Worm (Caenorhabditis elegans) whole organism, late embryonic: ENCODE results near the gene M04D8.5.

Experiments used
- F13H6.1 ChIP-seq: sonication (generic microtip); optimal IDR thresholded peaks from 2 replicates; lab custom pipeline; 2016; ENCODE audit warnings: missing genetic modification characterization, missing compliant biosample characterization
- T23F11.4 ChIP-seq: fragments of 200-800 bp; sonication (Bioruptor generic); optimal IDR thresholded peaks from 2 replicates; lab custom pipeline; 2018; ENCODE audit warnings: mild to moderate bottlenecking, missing genetic modification characterization, missing compliant biosample characterization
- ceh-34 ChIP-seq: sonication (generic microtip); optimal IDR thresholded peaks from 2 replicates; lab custom pipeline; 2016; ENCODE audit warnings: mild to moderate bottlenecking, missing genetic modification characterization, missing compliant biosample characterization
- ceh-45 ChIP-seq: fragments of 200-800 bp; sonication (Bioruptor generic); IDR thresholded peaks from 2 replicates; pipeline ENCODE4 v1.3.6; 2022; ENCODE audit warnings: missing genetic modification reagents, missing genetic modification characterization, missing compliant biosample characterization
- che-1 ChIP-seq: sonication (generic microtip); optimal IDR thresholded peaks from 2 replicates; lab custom pipeline; 2016; ENCODE audit warnings: mild to moderate bottlenecking, missing genetic modification characterization, missing compliant biosample characterization
- lim-6 ChIP-seq: sonication (generic microtip); optimal IDR thresholded peaks from 2 replicates; lab custom pipeline; 2016; ENCODE audit warnings: missing genetic modification characterization, missing compliant biosample characterization
- npax-4 ChIP-seq: sonication (generic microtip); optimal IDR thresholded peaks from 2 replicates; lab custom pipeline; 2016; ENCODE audit warnings: missing genetic modification characterization, missing compliant biosample characterization
- pha-4 ChIP-seq: fragments of 150-350 bp; optimal IDR thresholded peaks from 2 replicates; lab custom pipeline; 2018; ENCODE audit warnings: missing biosample characterization, missing genetic modification reagents, missing genetic modification characterization

DNA sequence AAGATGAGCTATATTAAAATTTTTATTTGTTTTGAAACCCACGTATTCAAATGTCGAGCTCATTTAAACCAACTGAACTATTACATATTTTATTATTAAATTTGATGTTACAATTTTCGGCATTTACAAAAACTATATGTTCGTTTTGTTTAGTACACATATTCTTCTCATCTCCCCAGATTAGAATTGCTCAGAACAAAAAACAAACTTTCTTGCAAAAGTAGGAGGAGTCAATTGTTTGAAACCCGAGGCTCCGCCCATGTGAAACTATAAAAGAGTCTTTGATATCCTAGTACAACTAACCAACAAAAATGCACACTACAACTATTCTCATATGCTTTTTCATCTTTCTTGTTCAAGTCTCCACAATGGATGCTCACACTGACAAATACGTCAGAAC lies 7.1 kb downstream of the M04D8.5 start, which contains the start of gene ins-22:
- TF ChIP-seq ceh-34 (tag; lab: Kevin White, UChicago) = no peak
- no peak for TF ChIP-seq pha-4 (tag; lab: Kevin White, UChicago)
- TF ChIP-seq lim-6 = no peak
- TF ChIP-seq che-1 = no peak
- TF ChIP-seq ceh-45 (GFP tag; lab: Robert Waterston, UW) = no peak
- no peak for TF ChIP-seq T23F11.4 (GFP tag; lab: Kevin White, UChicago)
- no peak for TF ChIP-seq F13H6.1 (tag; lab: Kevin White, UChicago)
- no peak for TF ChIP-seq npax-4 (tag; lab: Kevin White, UChicago)
